Fruit fly (Drosophila melanogaster): ENCODE measurements around the gene Acp24A4.

Acp24A4 gene

dm6 chr2L:3685139-3685851 is 8.4 kb downstream of the Acp24A4 start (continued):
- TF ChIP-seq NfI (GFP tag; optimal IDR thresholded peaks at IDR 0.05) (no peak), Dll (GFP tag; IDR thresholded peaks at IDR 0.05; ENCODE audit: partially characterized antibody) (no peak), CG31441 (GFP tag; IDR thresholded peaks at IDR 0.05) (0 out of 2 replicates have a peak, but pooled peaks have one; percentile 25), ATbp (GFP tag; optimal IDR thresholded peaks at IDR 0.05) (peak; percentile 5), CG10366 (GFP tag; IDR thresholded peaks at IDR 0.05) (no peak; the same call in 1 of the 2 replicates), tup (GFP tag; optimal IDR thresholded peaks at IDR 0.05) (no peak), az2 (GFP tag; optimal IDR thresholded peaks at IDR 0.05) (peak; percentile 20), mld (GFP tag; IDR thresholded peaks at IDR 0.05; ENCODE audit: partially characterized antibody) (no peak), ems (GFP tag; optimal IDR thresholded peaks at IDR 0.05) (no peak), Hsf (GFP tag; optimal IDR thresholded peaks at IDR 0.05) (no peak), jumu (GFP tag; optimal IDR thresholded peaks at IDR 0.05) (no peak), CG3281 (GFP tag; optimal IDR thresholded peaks at IDR 0.05) (no peak), H2.0 (GFP tag; IDR thresholded peaks at IDR 0.05) (no peak), Doc2 (GFP tag; IDR thresholded peaks at IDR 0.05) (no peak), ttk (GFP tag; IDR thresholded peaks at IDR 0.05) (peak; percentile 22; the same call in 1 of the 2 replicates), D (optimal IDR thresholded peaks at IDR 0.05) (no peak), D (GFP tag; optimal IDR thresholded peaks at IDR 0.05) (no peak), vvl (GFP tag; IDR thresholded peaks at IDR 0.05) (peak; percentile 26; the same call in 1 of the 2 replicates), CG6254 (GFP tag; optimal IDR thresholded peaks at IDR 0.05) (no peak), bbx (GFP tag; IDR thresholded peaks at IDR 0.05; ENCODE audit: partially characterized antibody) (no peak), ab (GFP tag; optimal IDR thresholded peaks at IDR 0.05) (no peak), CG6689 (GFP tag; IDR thresholded peaks at IDR 0.05) (0 out of 2 replicates have a peak, but pooled peaks have one; percentile 16), dmrt11E (tag; optimal IDR thresholded peaks at IDR 0.05) (peak; percentile 65), CG9817 (tag; optimal IDR thresholded peaks at IDR 0.05) (no peak), Poxn (GFP tag; IDR thresholded peaks at IDR 0.05) (no peak), Awh (GFP tag; IDR thresholded peaks at IDR 0.05) (no peak), Nf-YB (GFP tag; optimal IDR thresholded peaks at IDR 0.05) (peak; percentile 86), Nf-YC (tag; optimal IDR thresholded peaks at IDR 0.05) (peak; percentile 90), CG30431 (GFP tag; optimal IDR thresholded peaks at IDR 0.05) (peak; percentile 4), Xbp1 (GFP tag; optimal IDR thresholded peaks at IDR 0.05) (peak; percentile 12), HLH3B (GFP tag; IDR thresholded peaks at IDR 0.05) (no peak), ci (GFP tag; IDR thresholded peaks at IDR 0.05) (0 out of 3 replicates have a peak, but pooled peaks have one; percentile 36), CG3726 (GFP tag; IDR thresholded peaks at IDR 0.05) (no peak), dmrt99B (tag; optimal IDR thresholded peaks at IDR 0.05) (peak; percentile 5), CG6765 (GFP tag; optimal IDR thresholded peaks at IDR 0.05) (no peak), bcd (GFP tag; optimal IDR thresholded peaks at IDR 0.05) (no peak), fd96Cb (tag; optimal IDR thresholded peaks at IDR 0.05) (no peak), Camta (GFP tag; optimal IDR thresholded peaks at IDR 0.05) (no peak), grn (GFP tag; optimal IDR thresholded peaks at IDR 0.05) (no peak), tll (GFP tag; optimal IDR thresholded peaks at IDR 0.05) (no peak), seq (GFP tag; IDR thresholded peaks at IDR 0.05) (peak; percentile 84), CG32767 (GFP tag; IDR thresholded peaks at IDR 0.05) (no peak), CG17829 (tag; optimal IDR thresholded peaks at IDR 0.05) (no peak), CG4282 (GFP tag; optimal IDR thresholded peaks at IDR 0.05) (no peak), NFAT (GFP tag; IDR thresholded peaks at IDR 0.05) (no peak), CG15514 (GFP tag; optimal IDR thresholded peaks at IDR 0.05) (no peak), CG2129 (GFP tag; IDR thresholded peaks at IDR 0.05; ENCODE audit: partially characterized antibody) (no peak), CG11696 (GFP tag; IDR thresholded peaks at IDR 0.05) (no peak), CG14667 (GFP tag; IDR thresholded peaks at IDR 0.05) (no peak), CG2202 (tag; optimal IDR thresholded peaks at IDR 0.05) (peak; percentile 3)

All from whole organism, embryonic.